Worm (Caenorhabditis elegans): Measurements from ENCODE around the gene F46G10.1.

DNA sequence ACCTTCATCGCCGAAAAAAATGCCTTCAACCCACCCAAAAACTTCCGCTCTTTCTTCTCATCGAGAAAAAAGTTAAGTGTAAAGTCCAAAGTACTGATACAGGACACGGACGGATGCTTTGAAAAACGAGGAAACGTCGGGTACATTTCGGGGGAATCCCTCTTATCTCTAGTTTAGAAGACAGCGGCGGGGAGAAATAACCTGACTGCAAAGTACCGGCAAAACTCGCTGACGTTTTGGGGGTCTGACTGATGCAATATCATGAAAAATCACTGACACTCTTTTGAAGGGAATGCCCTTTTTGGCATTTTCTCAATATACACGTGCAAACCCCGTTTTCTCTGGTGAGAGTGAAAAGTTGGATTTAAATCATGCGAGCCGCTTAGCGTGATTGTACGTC lies 44.9 kb upstream of the F46G10.1 start:
- TF ChIP-seq klf-2 (GFP tag; conservative IDR thresholded peaks at IDR 0.05), result no peak
- no peak for TF ChIP-seq flt-1 (GFP tag; IDR thresholded peaks at IDR 0.05)
- no peak for TF ChIP-seq ztf-29 (GFP tag; IDR thresholded peaks at IDR 0.05)
- no peak for TF ChIP-seq ref-1 (GFP tag; conservative IDR thresholded peaks at IDR 0.05)
- no peak for TF ChIP-seq ztf-23 (GFP tag; IDR thresholded peaks at IDR 0.05)
